Worm (Caenorhabditis elegans) whole organism, young adult: Measurements from ENCODE around the gene T05H10.4.
A peak's percentile ranks its signal among the peaks of the same experiment; 100 is the strongest.

Experiments used
- B0336.3 ChIP-seq: fragments of 200-800 bp; sonication (Bioruptor generic); IDR thresholded peaks from 2 replicates; pipeline ENCODE4 v1.3.6; 2022; ENCODE audit warnings: missing genetic modification characterization, missing compliant biosample characterization
- C17E4.6 ChIP-seq: fragments of 200-800 bp; sonication (Bioruptor generic); IDR thresholded peaks from 2 replicates; pipeline ENCODE4 v1.3.6; 2022; ENCODE audit warnings: missing genetic modification reagents, missing genetic modification characterization, missing compliant biosample characterization
- F23B12.7 ChIP-seq: sonication (generic microtip); optimal IDR thresholded peaks from 2 replicates; lab custom pipeline; 2017; ENCODE audit warnings: missing genetic modification characterization, mild to moderate bottlenecking, missing compliant biosample characterization, antibody characterized with exemption, moderate library complexity; ENCODE audit not compliant: insufficient read depth
- F37B4.10 ChIP-seq: fragments of 200-800 bp; sonication (Bioruptor generic); IDR thresholded peaks from 2 replicates; pipeline ENCODE4 v1.3.6; 2022; ENCODE audit warnings: missing genetic modification characterization, missing compliant biosample characterization
- F55B11.4 ChIP-seq: sonication (generic microtip); optimal IDR thresholded peaks from 2 replicates; lab custom pipeline; 2016; ENCODE audit warnings: missing compliant biosample characterization, missing genetic modification characterization, borderline replicate concordance; ENCODE audit not compliant: insufficient read depth
- T07F8.4 ChIP-seq: sonication (generic microtip); optimal IDR thresholded peaks from 2 replicates; lab custom pipeline; 2016; ENCODE audit warnings: mild to moderate bottlenecking, missing genetic modification characterization, moderate library complexity, missing compliant biosample characterization
- T26A5.8 ChIP-seq: sonication (generic microtip); optimal IDR thresholded peaks from 2 replicates; lab custom pipeline; 2016; ENCODE audit warnings: missing genetic modification characterization, missing compliant biosample characterization
- Y53G8AR.9 ChIP-seq: fragments of 200-800 bp; sonication (Bioruptor generic); conservative IDR thresholded peaks from 2 replicates; pipeline ENCODE4 v1.3.6; 2022; ENCODE audit warnings: missing genetic modification reagents, missing genetic modification characterization, missing compliant biosample characterization
- Y67H2A.10 ChIP-seq: fragments of 200-800 bp; sonication (Bioruptor generic); conservative IDR thresholded peaks from 2 replicates; pipeline ENCODE4 v1.3.6; 2022; ENCODE audit warnings: missing genetic modification reagents, missing genetic modification characterization, missing compliant biosample characterization
- Y79H2A.3 ChIP-seq: fragments of 200-800 bp; sonication (Bioruptor generic); conservative IDR thresholded peaks from 2 replicates; pipeline ENCODE4 v1.3.6; 2022; ENCODE audit warnings: missing genetic modification reagents, missing genetic modification characterization, missing compliant biosample characterization
- aptf-2 ChIP-seq: fragments of 200-800 bp; sonication (Bioruptor generic); conservative IDR thresholded peaks from 2 replicates; pipeline ENCODE4 v1.3.6; 2022; ENCODE audit warnings: missing genetic modification reagents, missing genetic modification characterization, missing compliant biosample characterization
- aptf-3 ChIP-seq: fragments of 200-800 bp; sonication (Bioruptor generic); IDR thresholded peaks from 2 replicates; pipeline ENCODE4 v1.3.6; 2022; ENCODE audit warnings: missing genetic modification characterization, missing compliant biosample characterization
- attf-3 ChIP-seq: fragments of 200-800 bp; sonication (Bioruptor generic); conservative IDR thresholded peaks from 2 replicates; pipeline ENCODE4 v1.3.6; 2022; ENCODE audit warnings: missing genetic modification reagents, missing genetic modification characterization, missing compliant biosample characterization
- attf-6 ChIP-seq: fragments of 200-800 bp; sonication (Bioruptor generic); IDR thresholded peaks from 2 replicates; pipeline ENCODE4 v1.3.6; 2022; ENCODE audit warnings: missing genetic modification reagents, missing genetic modification characterization, missing compliant biosample characterization
- ccch-3 ChIP-seq: fragments of 200-800 bp; sonication (Bioruptor generic); optimal IDR thresholded peaks from 2 replicates; lab custom pipeline; 2018; ENCODE audit warnings: mild to moderate bottlenecking, missing genetic modification characterization, missing compliant biosample characterization
- cebp-1 ChIP-seq, 2 experiments: fragments of 200-800 bp in 1 of 2; sonication (Bioruptor generic) in 1 of 2; sonication (generic microtip) in 1 of 2; IDR thresholded peaks in 1 of 2; optimal IDR thresholded peaks in 1 of 2; 2 replicates each; pipeline versions ENCODE4 v1.3.6 to Lab custom; 2017 to 2022; ENCODE audit warnings: missing compliant biosample characterization in 2 of 2, missing genetic modification characterization in 2 of 2, mild to moderate bottlenecking in 1 of 2, missing genetic modification reagents in 1 of 2, moderate library complexity in 1 of 2
- ceh-27 ChIP-seq: fragments of 200-800 bp; sonication (Bioruptor generic); optimal IDR thresholded peaks from 2 replicates; lab custom pipeline; 2018; ENCODE audit warnings: mild to moderate bottlenecking, missing genetic modification characterization, moderate library complexity, missing compliant biosample characterization
- ceh-58 ChIP-seq: fragments of 200-800 bp; sonication (Bioruptor generic); IDR thresholded peaks from 2 replicates; pipeline ENCODE4 v1.3.6; 2022; ENCODE audit warnings: missing genetic modification characterization, missing compliant biosample characterization
- dpl-1 ChIP-seq: fragments of 150-350 bp; optimal IDR thresholded peaks from 2 replicates; lab custom pipeline; 2014; ENCODE audit warnings: missing biosample characterization, missing genetic modification reagents, missing genetic modification characterization
- egl-18 ChIP-seq: fragments of 200-800 bp; sonication (Bioruptor generic); IDR thresholded peaks from 2 replicates; pipeline ENCODE4 v1.3.6; 2022; ENCODE audit warnings: missing genetic modification reagents, missing genetic modification characterization, missing compliant biosample characterization
- egl-44 ChIP-seq: fragments of 200-800 bp; sonication (Bioruptor generic); IDR thresholded peaks from 2 replicates; pipeline ENCODE4 v1.3.6; 2022; ENCODE audit warnings: missing genetic modification reagents, missing genetic modification characterization, missing compliant biosample characterization
- ekl-4 ChIP-seq: fragments of 200-800 bp; sonication (Bioruptor generic); IDR thresholded peaks from 2 replicates; pipeline ENCODE4 v1.3.6; 2022; ENCODE audit warnings: missing genetic modification reagents, missing genetic modification characterization, missing compliant biosample characterization
- fkh-3 ChIP-seq: sonication (generic microtip); optimal IDR thresholded peaks from 2 replicates; lab custom pipeline; 2016; ENCODE audit warnings: mild to moderate bottlenecking, missing genetic modification characterization, missing compliant biosample characterization
- him-1 ChIP-seq: sonication (generic microtip); optimal IDR thresholded peaks from 2 replicates; lab custom pipeline; 2016; ENCODE audit warnings: missing genotype, missing genetic modification reagents, missing genetic modification characterization, missing compliant biosample characterization
- let-607 ChIP-seq, 2 experiments: fragments of 200-800 bp in 1 of 2; sonication (Bioruptor generic) in 1 of 2; sonication (generic microtip) in 1 of 2; optimal IDR thresholded peaks; 2 replicates each; lab custom pipeline; 2016 to 2018; ENCODE audit warnings: mild to moderate bottlenecking in 2 of 2, missing compliant biosample characterization in 2 of 2, missing genetic modification characterization in 2 of 2, moderate library complexity in 2 of 2, missing genotype in 1 of 2
- lin-35 ChIP-seq, 3 experiments: fragments of 150-350 bp in 2 of 3; sonication (generic microtip) in 1 of 3; optimal IDR thresholded peaks; 2 replicates each; lab custom pipeline; 2014 to 2018; ENCODE audit warnings: missing biosample characterization in 3 of 3, missing genetic modification characterization in 3 of 3, missing genetic modification reagents in 3 of 3
- lir-1 ChIP-seq: fragments of 200-800 bp; sonication (Bioruptor generic); conservative IDR thresholded peaks from 2 replicates; pipeline ENCODE4 v1.3.6; 2022; ENCODE audit warnings: missing genetic modification reagents, missing genetic modification characterization, missing compliant biosample characterization
- lsy-27 ChIP-seq: sonication (generic microtip); optimal IDR thresholded peaks from 2 replicates; lab custom pipeline; 2017; ENCODE audit warnings: missing genetic modification characterization, mild to moderate bottlenecking, missing compliant biosample characterization, antibody characterized with exemption, missing genotype, borderline replicate concordance; ENCODE audit not compliant: insufficient read depth
- madf-10 ChIP-seq: sonication (generic microtip); optimal IDR thresholded peaks from 2 replicates; lab custom pipeline; 2016; ENCODE audit warnings: mild to moderate bottlenecking, missing genetic modification characterization, missing compliant biosample characterization
- madf-3 ChIP-seq: fragments of 200-800 bp; sonication (Bioruptor generic); IDR thresholded peaks from 2 replicates; pipeline ENCODE4 v1.3.6; 2022; ENCODE audit warnings: missing genetic modification reagents, missing genetic modification characterization, missing compliant biosample characterization
- nfya-1 ChIP-seq: sonication (generic microtip); optimal IDR thresholded peaks from 2 replicates; lab custom pipeline; 2017; ENCODE audit warnings: antibody characterized with exemption, missing compliant biosample characterization, missing genetic modification characterization, borderline replicate concordance; ENCODE audit not compliant: insufficient read depth
- nfya-2 ChIP-seq: fragments of 200-800 bp; sonication (Bioruptor generic); IDR thresholded peaks from 2 replicates; pipeline ENCODE4 v1.3.6; 2022; ENCODE audit warnings: missing genetic modification reagents, missing genetic modification characterization, missing compliant biosample characterization
- nhr-27 ChIP-seq: fragments of 200-800 bp; sonication (Bioruptor generic); optimal IDR thresholded peaks from 2 replicates; lab custom pipeline; 2018; ENCODE audit warnings: mild to moderate bottlenecking, missing genetic modification characterization, moderate library complexity, missing compliant biosample characterization
- nhr-80 ChIP-seq: sonication (generic microtip); optimal IDR thresholded peaks from 2 replicates; lab custom pipeline; 2016; ENCODE audit warnings: missing genetic modification characterization, missing compliant biosample characterization
- rec-8 ChIP-seq, 2 experiments: sonication (generic microtip); optimal IDR thresholded peaks; 2 replicates each; lab custom pipeline; 2016; ENCODE audit warnings: mild to moderate bottlenecking in 2 of 2, missing genetic modification characterization in 2 of 2, missing genetic modification reagents in 2 of 2, missing genotype in 2 of 2, missing biosample characterization in 1 of 2, missing compliant biosample characterization in 1 of 2, moderate library complexity in 1 of 2
- rpc-1 ChIP-seq, 2 experiments: fragments of 150-350 bp in 1 of 2; sonication (generic microtip) in 1 of 2; optimal IDR thresholded peaks; 2 replicates each; lab custom pipeline; 2014 to 2018; ENCODE audit warnings: missing biosample characterization in 1 of 2, missing genetic modification characterization in 1 of 2, missing genetic modification reagents in 1 of 2, missing genotype in 1 of 2
- sea-2 ChIP-seq: fragments of 200-800 bp; sonication (Bioruptor generic); IDR thresholded peaks from 2 replicates; pipeline ENCODE4 v1.3.6; 2022; ENCODE audit warnings: missing genetic modification characterization, missing compliant biosample characterization
- snpc-4 ChIP-seq, 5 experiments: fragments of 150-350 bp in 1 of 5; sonication (generic microtip) in 4 of 5; optimal IDR thresholded peaks; 2 replicates each; lab custom pipeline; 2014 to 2018; ENCODE audit warnings: missing genetic modification characterization in 5 of 5, missing biosample characterization in 3 of 5, antibody characterized with exemption in 2 of 5, mild to moderate bottlenecking in 2 of 5, missing compliant biosample characterization in 2 of 5, missing genotype in 2 of 5, moderate library complexity in 2 of 5, missing genetic modification reagents in 1 of 5
- sptf-2 ChIP-seq: fragments of 200-800 bp; sonication (Bioruptor generic); optimal IDR thresholded peaks from 2 replicates; lab custom pipeline; 2018; ENCODE audit warnings: mild to moderate bottlenecking, missing genetic modification characterization, missing compliant biosample characterization
- tbp1 ChIP-seq: fragments of 200-800 bp; sonication (Bioruptor generic); optimal IDR thresholded peaks from 2 replicates; lab custom pipeline; 2018; ENCODE audit warnings: mild to moderate bottlenecking, missing genetic modification characterization, missing compliant biosample characterization
- tbx-9 ChIP-seq: sonication (generic microtip); optimal IDR thresholded peaks from 2 replicates; lab custom pipeline; 2016; ENCODE audit warnings: borderline replicate concordance, missing genetic modification characterization, inconsistent platforms, missing compliant biosample characterization
- zim-3 ChIP-seq: sonication (generic microtip); optimal IDR thresholded peaks from 2 replicates; lab custom pipeline; 2017; ENCODE audit warnings: mild to moderate bottlenecking, missing genetic modification characterization, moderate library complexity, missing compliant biosample characterization
- ztf-25 ChIP-seq: fragments of 200-800 bp; sonication (Bioruptor generic); IDR thresholded peaks from 2 replicates; pipeline ENCODE4 v1.3.6; 2022; ENCODE audit warnings: missing genetic modification reagents, missing genetic modification characterization, missing compliant biosample characterization
- ztf-26 ChIP-seq: sonication (generic microtip); optimal IDR thresholded peaks from 2 replicates; lab custom pipeline; 2017; ENCODE audit warnings: missing genetic modification characterization, missing compliant biosample characterization
- ztf-28 ChIP-seq: fragments of 200-800 bp; sonication (Bioruptor generic); IDR thresholded peaks from 2 replicates; pipeline ENCODE4 v1.3.6; 2022; ENCODE audit warnings: missing genetic modification reagents, missing genetic modification characterization, missing compliant biosample characterization
- ztf-3 ChIP-seq: fragments of 200-800 bp; sonication (Bioruptor generic); optimal IDR thresholded peaks from 2 replicates; lab custom pipeline; 2018; ENCODE audit warnings: mild to moderate bottlenecking, missing genetic modification characterization, missing compliant biosample characterization

T05H10.4 gene

DNA sequence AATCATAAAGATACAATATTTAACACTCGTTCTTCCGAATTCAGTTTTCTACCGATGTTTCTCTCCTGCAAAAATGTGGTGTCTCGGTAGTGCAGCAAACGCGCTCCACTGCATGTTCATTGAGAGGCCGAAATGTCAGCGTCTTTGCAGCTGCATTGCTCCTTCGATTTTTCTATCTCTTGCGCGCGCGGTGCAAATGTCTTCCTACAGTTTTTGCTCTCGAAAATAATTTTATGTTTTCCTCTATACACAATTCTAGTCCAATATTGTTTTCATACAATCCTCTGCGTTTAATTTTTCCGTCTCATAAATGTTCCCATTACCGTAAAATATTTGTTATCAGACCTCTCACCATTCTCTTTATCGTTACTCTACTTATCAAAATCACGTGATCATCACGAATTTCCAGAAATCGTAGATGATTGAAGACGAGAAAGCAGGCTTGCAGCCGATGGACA lies 9.4 kb downstream of the T05H10.4 start, which contains the start of gene ufd-2 (continued):
- TF ChIP-seq ekl-4 (no peak), T26A5.8 (tag; lab: Kevin White, UChicago) (no peak), egl-18 (GFP tag; lab: Robert Waterston, UW) (no peak), Y79H2A.3 (GFP tag; lab: Robert Waterston, UW) (no peak), ztf-3 (no peak), lsy-27 (tag; lab: Kevin White, UChicago) (no peak), egl-44 (GFP tag; lab: Robert Waterston, UW) (no peak), ceh-58 (no peak), nfya-1 (tag; lab: Kevin White, UChicago) (no peak), Y53G8AR.9 (GFP tag; lab: Robert Waterston, UW) (no peak), F37B4.10 (GFP tag; lab: Robert Waterston, UW) (no peak), attf-3 (peak; percentile 59; the same call in 1 of the 2 replicates), T07F8.4 (tag; lab: Kevin White, UChicago) (no peak), aptf-2 (no peak), snpc-4 (GFP tag; optimal IDR thresholded peaks at IDR 0.05; lab: Kevin White, UChicago) (no peak), snpc-4 (tag; optimal IDR thresholded peaks at IDR 0.05; lab: Kevin White, UChicago) (peak in 2 of 4 experiments; percentile 22 to 25), dpl-1 (peak; percentile 48), ztf-25 (no peak), let-607 (tag; optimal IDR thresholded peaks at IDR 0.05; lab: Kevin White, UChicago) (peak in 1 of 2 experiments; percentile 17), C17E4.6 (GFP tag; lab: Robert Waterston, UW) (no peak), lir-1 (GFP tag; lab: Robert Waterston, UW) (no peak), ztf-26 (tag; lab: Kevin White, UChicago) (no peak), aptf-3 (no peak), ceh-27 (no peak), nhr-80 (peak; percentile 87), ztf-28 (GFP tag; lab: Robert Waterston, UW) (no peak), F55B11.4 (tag; lab: Kevin White, UChicago) (no peak), rpc-1 (optimal IDR thresholded peaks at IDR 0.05; lab: Kevin White, UChicago) (no peak), rpc-1 (tag; optimal IDR thresholded peaks at IDR 0.05; lab: Kevin White, UChicago) (no peak), nfya-2 (no peak), tbp1 (GFP tag; lab: Kevin White, UChicago) (no peak), zim-3 (tag; lab: Kevin White, UChicago) (no peak), Y67H2A.10 (GFP tag; lab: Robert Waterston, UW) (no peak), sea-2 (GFP tag; lab: Robert Waterston, UW) (no peak), rec-8 (tag; optimal IDR thresholded peaks at IDR 0.05; lab: Kevin White, UChicago) (no peak), him-1 (tag; lab: Kevin White, UChicago) (no peak), madf-10 (tag; lab: Kevin White, UChicago) (no peak), B0336.3 (GFP tag; lab: Robert Waterston, UW) (no peak; the same call in 1 of the 2 replicates), sptf-2 (GFP tag; lab: Kevin White, UChicago) (no peak), fkh-3 (no peak), madf-3 (GFP tag; lab: Robert Waterston, UW) (no peak), attf-6 (GFP tag; lab: Robert Waterston, UW) (no peak), lin-35 (GFP tag; optimal IDR thresholded peaks at IDR 0.05; lab: Kevin White, UChicago) (peak in 1 of 3 experiments; percentile 31), cebp-1 (GFP tag; IDR thresholded peaks at IDR 0.05; lab: Robert Waterston, UW) (no peak), cebp-1 (tag; optimal IDR thresholded peaks at IDR 0.05; lab: Kevin White, UChicago) (no peak), F23B12.7 (tag; lab: Kevin White, UChicago) (peak; percentile 87), nhr-27 (tag; lab: Kevin White, UChicago) (no peak), tbx-9 (tag; lab: Kevin White, UChicago) (no peak), ccch-3 (GFP tag; lab: Kevin White, UChicago) (no peak)
